Worm (Caenorhabditis elegans) whole organism, early embryonic: ENCODE measurements around the gene Y37E11B.5.

Source experiments
- B0310.2 ChIP-seq: sonication (generic microtip); optimal IDR thresholded peaks from 2 replicates; lab custom pipeline; 2016; ENCODE audit warnings: mild to moderate bottlenecking, missing genetic modification characterization, missing compliant biosample characterization
- F13C5.2 ChIP-seq: sonication (generic microtip); optimal IDR thresholded peaks from 2 replicates; lab custom pipeline; 2017; ENCODE audit warnings: mild to moderate bottlenecking, missing genetic modification characterization, inconsistent platforms, missing compliant biosample characterization
- aly-1 ChIP-seq: sonication (generic microtip); optimal IDR thresholded peaks from 2 replicates; lab custom pipeline; 2016; ENCODE audit warnings: missing genetic modification characterization, missing compliant biosample characterization
- ama-1 ChIP-seq: fragments of 150-350 bp; optimal IDR thresholded peaks from 2 replicates; lab custom pipeline; 2014
- ceh-13 ChIP-seq: fragments of 200-800 bp; sonication (Bioruptor generic); optimal IDR thresholded peaks from 2 replicates; lab custom pipeline; 2018; ENCODE audit warnings: mild to moderate bottlenecking, missing genetic modification characterization, missing compliant biosample characterization
- ceh-36 ChIP-seq: sonication (generic microtip); optimal IDR thresholded peaks from 2 replicates; lab custom pipeline; 2016; ENCODE audit warnings: missing genetic modification characterization, inconsistent platforms, missing compliant biosample characterization
- ets-7 ChIP-seq: sonication (generic microtip); optimal IDR thresholded peaks from 2 replicates; lab custom pipeline; 2016; ENCODE audit warnings: missing genotype, missing genetic modification characterization, missing compliant biosample characterization
- flt-1 ChIP-seq: fragments of 200-800 bp; sonication (Bioruptor generic); IDR thresholded peaks from 2 replicates; pipeline ENCODE4 v1.3.6; 2022; ENCODE audit warnings: missing genetic modification characterization, missing compliant biosample characterization
- hmbx-1 ChIP-seq: sonication (generic microtip); optimal IDR thresholded peaks from 2 replicates; lab custom pipeline; 2016; ENCODE audit warnings: mild to moderate bottlenecking, missing genetic modification characterization, missing compliant biosample characterization
- hmg-4 ChIP-seq: fragments of 200-800 bp; sonication (Bioruptor generic); optimal IDR thresholded peaks from 2 replicates; lab custom pipeline; 2018; ENCODE audit warnings: mild to moderate bottlenecking, missing genetic modification characterization, missing compliant biosample characterization
- hnd-1 ChIP-seq: sonication (generic microtip); optimal IDR thresholded peaks from 2 replicates; lab custom pipeline; 2016; ENCODE audit warnings: missing genetic modification characterization, missing compliant biosample characterization
- pes-1 ChIP-seq: fragments of 200-800 bp; sonication (Bioruptor generic); IDR thresholded peaks from 2 replicates; pipeline ENCODE4 v1.3.6; 2022; ENCODE audit warnings: missing genetic modification reagents, missing genetic modification characterization, missing compliant biosample characterization
- scrt-1 ChIP-seq: fragments of 200-800 bp; sonication (Bioruptor generic); IDR thresholded peaks from 2 replicates; pipeline ENCODE4 v1.3.6; 2022; ENCODE audit warnings: missing genetic modification characterization, missing compliant biosample characterization
- sea-1 ChIP-seq: fragments of 200-800 bp; sonication (Bioruptor generic); conservative IDR thresholded peaks from 2 replicates; pipeline ENCODE4 v1.3.6; 2022; ENCODE audit warnings: missing genetic modification characterization, missing compliant biosample characterization
- tbx-11 ChIP-seq: fragments of 200-800 bp; sonication (Bioruptor generic); IDR thresholded peaks from 2 replicates; pipeline ENCODE4 v1.3.6; 2022; ENCODE audit warnings: missing genetic modification characterization, missing compliant biosample characterization
- tbx-37 ChIP-seq: fragments of 200-800 bp; sonication (Bioruptor generic); conservative IDR thresholded peaks from 2 replicates; pipeline ENCODE4 v1.3.6; 2022; ENCODE audit warnings: missing genetic modification reagents, missing genetic modification characterization, missing compliant biosample characterization
- tra-4 ChIP-seq: sonication (generic microtip); optimal IDR thresholded peaks from 2 replicates; lab custom pipeline; 2017; ENCODE audit warnings: missing genetic modification characterization, missing compliant biosample characterization

The Y37E11B.5 gene

DNA sequence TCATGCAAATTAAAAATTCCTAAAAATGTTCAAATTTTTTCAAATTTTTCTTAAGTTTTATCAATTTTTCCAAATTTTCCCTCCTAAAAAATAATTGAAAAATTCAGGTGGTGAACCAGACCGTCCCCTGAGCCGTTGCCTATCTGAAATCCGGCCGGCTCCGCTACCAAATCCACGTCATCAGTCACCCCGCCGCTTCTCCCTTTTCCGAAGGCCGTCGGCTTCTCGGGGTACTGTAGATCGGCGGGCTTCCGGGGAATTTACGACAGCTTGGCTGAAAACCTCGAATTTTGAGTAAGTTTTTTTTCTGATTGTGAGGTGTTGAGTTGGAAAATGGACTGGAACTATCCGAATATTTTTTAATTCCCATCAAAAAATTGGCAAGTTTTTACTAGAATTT lies 27.7 kb downstream of the Y37E11B.5 start:
- TF ChIP-seq sea-1 (no peak), tra-4 (tag; lab: Kevin White, UChicago) (no peak), scrt-1 (GFP tag; lab: Robert Waterston, UW) (no peak), B0310.2 (tag; lab: Kevin White, UChicago) (no peak)

DNA sequence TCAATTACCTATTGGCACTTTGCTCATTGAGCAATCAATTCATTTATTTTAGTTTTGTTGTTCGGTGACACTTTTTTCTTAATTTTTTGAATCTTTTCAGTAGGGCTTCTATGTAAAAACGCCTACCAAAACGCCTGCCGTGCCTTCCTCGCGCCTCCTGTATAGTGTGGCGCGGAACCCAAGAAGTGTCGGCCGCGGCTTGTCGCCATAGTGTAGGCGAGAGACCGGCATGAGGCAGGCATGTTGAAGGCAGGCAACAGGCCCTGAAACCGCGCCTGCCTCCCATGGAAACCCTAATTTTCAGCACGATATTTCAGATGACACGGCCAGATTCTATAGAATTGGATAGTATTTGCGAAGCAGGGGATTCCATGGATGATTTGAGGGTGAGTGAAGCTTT lies 29.7 kb downstream of the Y37E11B.5 start, which contains the start of gene otpl-1:
Gene otpl-1 (plus strand): TSS at position 372 of the 400 bp plus-strand sequence.
- no peak for TF ChIP-seq tbx-11
- TF ChIP-seq tbx-37: no peak
- TF ChIP-seq ama-1 (lab: Kevin White, UChicago): no peak
- TF ChIP-seq hmbx-1: no peak
- TF ChIP-seq aly-1 (tag; lab: Kevin White, UChicago): no peak
- no peak for TF ChIP-seq flt-1 (GFP tag; lab: Robert Waterston, UW)
- TF ChIP-seq hmg-4 (GFP tag; lab: Kevin White, UChicago): no peak
- TF ChIP-seq ceh-36 (tag; lab: Kevin White, UChicago): no peak
- TF ChIP-seq scrt-1 (GFP tag; lab: Robert Waterston, UW): no peak
- no peak for TF ChIP-seq tra-4 (tag; lab: Kevin White, UChicago)
- no peak for TF ChIP-seq F13C5.2 (tag; lab: Kevin White, UChicago)
- TF ChIP-seq sea-1: no peak
- TF ChIP-seq ceh-13 (GFP tag; lab: Kevin White, UChicago): no peak
- TF ChIP-seq pes-1 (GFP tag; lab: Robert Waterston, UW): no peak
- no peak for TF ChIP-seq B0310.2 (tag; lab: Kevin White, UChicago)
- TF ChIP-seq ets-7 (tag; lab: Kevin White, UChicago): no peak
- TF ChIP-seq hnd-1 (tag; lab: Kevin White, UChicago): no peak

DNA sequence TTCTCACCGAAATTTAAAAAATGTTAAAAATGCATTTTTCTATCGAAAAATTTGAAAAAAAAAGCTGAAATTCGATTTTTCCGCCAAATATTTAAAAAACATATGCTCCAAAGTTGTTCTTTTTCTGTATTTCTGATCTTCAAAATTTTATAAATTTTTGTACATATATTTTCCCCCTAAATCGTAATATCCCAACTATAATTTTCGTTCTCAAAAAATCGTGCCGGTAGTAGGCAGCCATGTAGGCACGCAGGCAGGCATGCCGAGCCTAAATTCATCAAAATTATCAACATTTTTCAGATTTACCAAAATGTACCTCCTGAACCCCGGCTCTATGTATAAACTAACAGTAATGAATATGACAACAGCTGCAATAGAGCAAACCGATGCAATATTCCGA lies 33.5 kb downstream of the Y37E11B.5 start, which contains the start of gene sre-5:
Gene sre-5 (plus strand): TSS at position 301 of the 400 bp plus-strand sequence.
- TF ChIP-seq hmbx-1 (no peak), ceh-13 (GFP tag; lab: Kevin White, UChicago) (no peak), tbx-11 (no peak), flt-1 (GFP tag; lab: Robert Waterston, UW) (no peak), pes-1 (GFP tag; lab: Robert Waterston, UW) (no peak), aly-1 (tag; lab: Kevin White, UChicago) (no peak), scrt-1 (GFP tag; lab: Robert Waterston, UW) (no peak), ama-1 (lab: Kevin White, UChicago) (no peak), ceh-36 (tag; lab: Kevin White, UChicago) (no peak), tbx-37 (no peak), F13C5.2 (tag; lab: Kevin White, UChicago) (no peak), ets-7 (tag; lab: Kevin White, UChicago) (no peak)

DNA sequence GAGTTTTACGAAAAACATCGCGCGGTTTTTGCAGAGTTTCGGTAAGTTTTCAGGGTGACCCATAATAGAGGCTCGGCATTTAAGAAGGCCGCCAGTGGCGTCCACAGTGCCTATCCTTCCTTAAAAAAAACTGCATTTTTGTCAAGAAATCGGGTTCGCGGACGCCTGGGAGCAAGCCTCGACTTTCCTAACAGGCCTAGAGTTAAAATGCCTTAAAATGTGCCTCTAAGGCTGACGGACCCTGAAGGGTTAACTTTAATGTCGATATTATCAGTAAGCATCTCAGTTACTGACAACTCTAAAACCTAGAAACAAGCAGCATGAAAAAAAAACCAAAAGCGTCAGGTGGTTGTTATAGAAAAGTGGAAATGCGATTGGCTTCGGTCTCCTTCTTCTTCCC lies 39.2 kb downstream of the Y37E11B.5 start:
- TF ChIP-seq hmbx-1 (no peak), ets-7 (tag; lab: Kevin White, UChicago) (no peak), F13C5.2 (tag; lab: Kevin White, UChicago) (no peak), hnd-1 (tag; lab: Kevin White, UChicago) (no peak), pes-1 (GFP tag; lab: Robert Waterston, UW) (no peak), ceh-36 (tag; lab: Kevin White, UChicago) (no peak), ceh-13 (GFP tag; lab: Kevin White, UChicago) (no peak), ama-1 (lab: Kevin White, UChicago) (no peak)

DNA sequence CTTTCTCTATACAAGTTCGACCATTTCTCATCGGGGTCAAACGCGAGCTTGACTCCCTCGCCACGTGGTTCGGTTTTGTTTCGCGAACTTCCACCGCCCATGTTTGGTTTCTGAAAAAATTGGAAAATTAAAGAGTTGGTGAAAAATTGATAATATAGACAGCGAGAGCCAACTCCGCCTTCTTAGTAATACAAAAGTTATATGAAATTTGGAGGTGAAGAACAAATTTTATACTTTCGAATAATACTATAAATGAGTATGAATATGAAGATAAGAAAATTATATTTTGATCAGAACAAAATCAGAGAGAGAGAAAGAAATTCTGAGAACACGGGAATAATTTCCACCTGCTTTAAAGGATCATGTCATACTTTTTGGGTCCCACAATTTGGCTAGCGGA lies 41.0 kb downstream of the Y37E11B.5 start, which contains the start of gene osm-9:
Gene osm-9 (minus strand): TSS at position 101 of the 400 bp plus-strand sequence.
- TF ChIP-seq flt-1 (GFP tag; lab: Robert Waterston, UW) (no peak), aly-1 (tag; lab: Kevin White, UChicago) (no peak), hnd-1 (tag; lab: Kevin White, UChicago) (no peak), ceh-13 (GFP tag; lab: Kevin White, UChicago) (no peak), tbx-37 (no peak), scrt-1 (GFP tag; lab: Robert Waterston, UW) (no peak), hmbx-1 (no peak), tbx-11 (no peak), F13C5.2 (tag; lab: Kevin White, UChicago) (no peak), hmg-4 (GFP tag; lab: Kevin White, UChicago) (no peak), B0310.2 (tag; lab: Kevin White, UChicago) (no peak), ama-1 (lab: Kevin White, UChicago) (no peak), sea-1 (no peak)

DNA sequence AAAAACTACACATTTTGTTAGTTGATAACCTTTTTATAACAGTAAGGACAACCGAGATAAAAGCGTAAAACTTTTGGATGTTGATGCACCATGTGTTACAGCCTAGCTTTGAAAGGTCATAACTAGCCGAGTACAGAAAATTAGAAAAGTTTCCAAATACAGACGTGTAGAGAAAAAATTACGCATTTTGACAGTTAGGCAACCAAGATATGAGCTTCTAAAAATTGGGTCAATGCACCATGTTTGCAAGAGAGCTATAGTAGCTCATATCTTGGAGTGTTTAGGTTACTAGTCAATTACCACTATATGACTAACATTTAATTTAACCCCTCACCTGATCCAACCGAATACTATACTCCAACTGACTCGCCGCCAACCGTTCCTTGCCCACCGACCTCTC lies 45.4 kb downstream of the Y37E11B.5 start:
- TF ChIP-seq scrt-1 (GFP tag; lab: Robert Waterston, UW) (no peak), ceh-13 (GFP tag; lab: Kevin White, UChicago) (no peak), flt-1 (GFP tag; lab: Robert Waterston, UW) (no peak), tbx-11 (no peak), F13C5.2 (tag; lab: Kevin White, UChicago) (no peak), ets-7 (tag; lab: Kevin White, UChicago) (no peak), hnd-1 (tag; lab: Kevin White, UChicago) (no peak), pes-1 (GFP tag; lab: Robert Waterston, UW) (no peak), B0310.2 (tag; lab: Kevin White, UChicago) (no peak), aly-1 (tag; lab: Kevin White, UChicago) (no peak), hmbx-1 (no peak), sea-1 (no peak), tbx-37 (no peak)

DNA sequence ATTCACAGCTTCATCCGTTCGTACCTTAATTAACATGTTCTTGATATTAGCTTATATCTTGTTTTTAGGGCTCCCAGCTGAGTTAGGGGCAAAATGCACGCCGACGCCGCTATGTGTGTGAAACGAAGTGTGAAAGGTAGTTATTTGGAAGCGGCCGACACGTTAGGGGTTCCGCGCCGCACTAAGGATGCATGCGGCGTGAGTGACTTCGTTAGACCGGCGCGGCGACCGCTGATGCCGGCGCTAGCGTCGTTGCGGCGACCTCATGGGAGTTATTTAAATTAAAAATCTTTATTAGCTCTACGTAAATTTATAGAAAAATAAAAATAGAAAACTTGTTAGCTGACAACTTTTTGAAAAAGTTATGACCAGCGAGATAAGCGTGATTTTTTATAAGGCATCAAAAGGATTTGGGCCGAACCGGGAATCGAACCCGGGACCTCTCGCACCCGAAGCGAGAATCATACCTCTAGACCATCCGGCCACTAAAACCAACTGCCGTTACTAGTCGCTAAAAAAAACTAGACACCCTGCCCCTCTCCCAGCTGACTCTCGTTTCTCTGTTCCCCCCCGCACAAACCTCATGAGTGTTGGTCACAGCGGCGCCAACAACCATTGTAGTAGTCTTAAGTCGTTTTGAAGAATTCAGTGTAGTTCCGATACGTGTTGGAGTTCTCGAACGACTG lies 46.4 kb downstream of the Y37E11B.5 start:
- TF ChIP-seq scrt-1 (GFP tag; lab: Robert Waterston, UW) (peak; percentile 80), hnd-1 (tag; lab: Kevin White, UChicago) (peak; percentile 43), ets-7 (tag; lab: Kevin White, UChicago) (no peak), flt-1 (GFP tag; lab: Robert Waterston, UW) (peak; percentile 83), F13C5.2 (tag; lab: Kevin White, UChicago) (peak; percentile 12), aly-1 (tag; lab: Kevin White, UChicago) (peak; percentile 71), tra-4 (tag; lab: Kevin White, UChicago) (peak; percentile 68), tbx-37 (peak; percentile 66; the same call in 1 of the 2 replicates), hmbx-1 (peak; percentile 28), B0310.2 (tag; lab: Kevin White, UChicago) (peak; percentile 63), sea-1 (peak; percentile 76), hmg-4 (GFP tag; lab: Kevin White, UChicago) (peak; percentile 83), ceh-13 (GFP tag; lab: Kevin White, UChicago) (peak; percentile 10), pes-1 (GFP tag; lab: Robert Waterston, UW) (peak; percentile 88), ama-1 (lab: Kevin White, UChicago) (no peak), tbx-11 (peak; percentile 69), ceh-36 (tag; lab: Kevin White, UChicago) (peak; percentile 68)
